Worm (Caenorhabditis elegans) whole organism, L2 larva: ENCODE data around the gene pes-4.

ENCODE experiments used
- lin-39 ChIP-seq: fragments of 150-350 bp; optimal IDR thresholded peaks from 2 replicates; lab custom pipeline; 2014; ENCODE audit warnings: missing biosample characterization, missing genetic modification reagents, missing genetic modification characterization
- nhr-10 ChIP-seq: sonication (generic microtip); optimal IDR thresholded peaks from 2 replicates; lab custom pipeline; 2017; ENCODE audit warnings: missing biosample characterization, missing genetic modification characterization
- nhr-11 ChIP-seq: fragments of 150-350 bp; optimal IDR thresholded peaks from 2 replicates; lab custom pipeline; 2014; ENCODE audit warnings: missing biosample characterization, missing genetic modification characterization
- nhr-12 ChIP-seq: fragments of 150-350 bp; optimal IDR thresholded peaks from 2 replicates; lab custom pipeline; 2014; ENCODE audit warnings: missing biosample characterization, missing genetic modification characterization
- nhr-129 ChIP-seq: fragments of 150-350 bp; optimal IDR thresholded peaks from 2 replicates; lab custom pipeline; 2014; ENCODE audit warnings: missing biosample characterization, missing genetic modification characterization
- nhr-6 ChIP-seq: fragments of 150-350 bp; optimal IDR thresholded peaks from 2 replicates; lab custom pipeline; 2014; ENCODE audit warnings: missing biosample characterization, missing genetic modification characterization
- skn-1 ChIP-seq: sonication (generic microtip); optimal IDR thresholded peaks from 2 replicates; lab custom pipeline; 2017; ENCODE audit warnings: missing biosample characterization, missing genetic modification characterization
- unc-39 ChIP-seq: fragments of 150-350 bp; optimal IDR thresholded peaks from 2 replicates; lab custom pipeline; 2014; ENCODE audit warnings: missing biosample characterization, missing genetic modification characterization
- unc-62 ChIP-seq: fragments of 150-350 bp; optimal IDR thresholded peaks from 2 replicates; lab custom pipeline; 2014; ENCODE audit warnings: missing biosample characterization, missing genetic modification reagents, missing genetic modification characterization

ce11 chrIII:1220012-1220411, 10.1 kb downstream of the pes-4 start:
- no peak for TF ChIP-seq lin-39 (tag; lab: Kevin White, UChicago)
- TF ChIP-seq nhr-12 (tag; lab: Kevin White, UChicago): no peak
- TF ChIP-seq unc-62 (GFP tag; lab: Kevin White, UChicago): no peak
- TF ChIP-seq nhr-129 (tag; lab: Kevin White, UChicago): no peak
- TF ChIP-seq nhr-11: no peak
- no peak for TF ChIP-seq nhr-10 (tag; lab: Kevin White, UChicago)
- TF ChIP-seq skn-1: no peak
- TF ChIP-seq unc-39 (tag; lab: Kevin White, UChicago): no peak
- TF ChIP-seq nhr-6: no peak
